Worm (Caenorhabditis elegans): ENCODE data around the gene K02F3.9.

DNA sequence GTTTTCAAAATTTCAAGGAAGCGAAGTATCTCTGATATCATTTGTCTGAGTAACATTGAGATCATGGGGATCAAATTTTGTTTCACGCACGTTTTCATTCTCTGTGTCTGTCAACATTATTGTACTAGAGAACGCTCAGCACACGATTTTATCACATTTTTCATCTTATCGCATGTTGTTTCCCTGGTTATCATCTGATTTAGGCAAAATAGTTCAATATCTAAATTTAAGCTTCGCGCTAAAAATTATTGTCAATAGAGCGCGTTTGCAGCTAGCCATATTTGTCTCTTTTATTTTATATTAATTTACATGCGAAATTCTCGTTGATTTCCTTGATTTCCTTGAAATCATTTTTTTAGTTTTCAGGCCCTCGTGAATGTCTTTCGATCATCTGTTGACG, 4.3 kb upstream of the K02F3.9 start, which contains the start of gene K02F3.2:
- no peak for TF ChIP-seq pha-4 (tag; optimal IDR thresholded peaks at IDR 0.05)
- no peak for TF ChIP-seq hlh-1 (tag; optimal IDR thresholded peaks at IDR 0.05)
- no peak for TF ChIP-seq nhr-237 (tag; optimal IDR thresholded peaks at IDR 0.05)
- TF ChIP-seq elt-3 (tag; optimal IDR thresholded peaks at IDR 0.05), result no peak
- no peak for TF ChIP-seq ztf-11 (tag; optimal IDR thresholded peaks at IDR 0.05)
- no peak for TF ChIP-seq mab-5 (tag; optimal IDR thresholded peaks at IDR 0.05)
- TF ChIP-seq sptf-1 (tag; optimal IDR thresholded peaks at IDR 0.05), result no peak

Data from whole organism, mixed stage, embryonic.